Worm (Caenorhabditis elegans): ENCODE measurements around the gene F54B8.4.
A peak's percentile ranks its signal among the peaks of the same experiment; 100 is the strongest.

Gene F54B8.4

ce11 chrV:15815962-15816432 is at the start of gene F54B8.4, which contains the start of gene fbxa-69:
Gene F54B8.4 (plus strand): TSS chrV:15816382.
Gene fbxa-69 (minus strand): TSS chrV:15815971.
- TF ChIP-seq nhr-129 (tag; optimal IDR thresholded peaks at IDR 0.05) (peak; percentile 48), blmp-1 (tag; optimal IDR thresholded peaks at IDR 0.05; ENCODE audit: insufficient read depth) (peak; percentile 40), sma-9 (GFP tag; optimal IDR thresholded peaks at IDR 0.05) (peak; percentile 22), sma-9 (tag; optimal IDR thresholded peaks at IDR 0.05) (no peak), aly-2 (tag; optimal IDR thresholded peaks at IDR 0.05) (no peak)

ce11 chrV:15769072-15769471 is 47.1 kb upstream of the F54B8.4 start, which contains the start of gene F57A10.4:
Gene F57A10.4 (plus strand): TSS chrV:15769438.
- TF ChIP-seq ceh-82 (tag; optimal IDR thresholded peaks at IDR 0.05) = no peak
- no peak for TF ChIP-seq mbf-1 (tag; optimal IDR thresholded peaks at IDR 0.05)
- TF ChIP-seq nhr-77 (tag; optimal IDR thresholded peaks at IDR 0.05) = no peak
- TF ChIP-seq ztf-4 (tag; optimal IDR thresholded peaks at IDR 0.05) = no peak
- no peak for TF ChIP-seq nhr-10 (tag; optimal IDR thresholded peaks at IDR 0.05)
- TF ChIP-seq ceh-16 (tag; optimal IDR thresholded peaks at IDR 0.05) = no peak
- no peak for TF ChIP-seq C34F6.9 (tag; optimal IDR thresholded peaks at IDR 0.05)
- TF ChIP-seq zag-1 (tag; optimal IDR thresholded peaks at IDR 0.05) = no peak
- TF ChIP-seq ztf-1 (GFP tag; conservative IDR thresholded peaks at IDR 0.05) = no peak
- no peak for TF ChIP-seq nhr-23 (tag; optimal IDR thresholded peaks at IDR 0.05)
- no peak for TF ChIP-seq nhr-11 (tag; optimal IDR thresholded peaks at IDR 0.05)
- TF ChIP-seq skn-1 (tag; optimal IDR thresholded peaks at IDR 0.05) = no peak
- TF ChIP-seq nhr-129 (tag; optimal IDR thresholded peaks at IDR 0.05) = no peak
- TF ChIP-seq blmp-1 (tag; optimal IDR thresholded peaks at IDR 0.05; ENCODE audit: insufficient read depth) = no peak
- no peak for TF ChIP-seq fos-1 (tag; optimal IDR thresholded peaks at IDR 0.05)
- no peak for TF ChIP-seq sma-3 (GFP tag; optimal IDR thresholded peaks at IDR 0.05)
- no peak for TF ChIP-seq elt-3 (tag; optimal IDR thresholded peaks at IDR 0.05)
- no peak for TF ChIP-seq nhr-25 (tag; optimal IDR thresholded peaks at IDR 0.05)
- TF ChIP-seq nhr-12 (tag; optimal IDR thresholded peaks at IDR 0.05) = no peak

ce11 chrV:15773141-15773540 is 43.0 kb upstream of the F54B8.4 start, which contains the start of gene nhr-60:
Gene nhr-60 (minus strand): TSS chrV:15773241.
- TF ChIP-seq nhr-237 (tag; optimal IDR thresholded peaks at IDR 0.05) (no peak), nhr-23 (tag; optimal IDR thresholded peaks at IDR 0.05) (no peak), skn-1 (tag; optimal IDR thresholded peaks at IDR 0.05) (no peak), elt-3 (tag; optimal IDR thresholded peaks at IDR 0.05) (no peak), dmd-4 (tag; optimal IDR thresholded peaks at IDR 0.05) (no peak), blmp-1 (tag; optimal IDR thresholded peaks at IDR 0.05; ENCODE audit: insufficient read depth) (no peak), F13H6.1 (tag; optimal IDR thresholded peaks at IDR 0.05) (no peak), C34F6.9 (tag; optimal IDR thresholded peaks at IDR 0.05) (no peak), elt-1 (tag; optimal IDR thresholded peaks at IDR 0.05) (no peak), nhr-129 (tag; optimal IDR thresholded peaks at IDR 0.05) (no peak), unc-55 (GFP tag; optimal IDR thresholded peaks at IDR 0.05) (no peak), ztf-4 (tag; optimal IDR thresholded peaks at IDR 0.05) (no peak), aly-2 (tag; optimal IDR thresholded peaks at IDR 0.05) (no peak)

- TF ChIP-seq sma-9 (GFP tag; optimal IDR thresholded peaks at IDR 0.05) (peak; percentile 29), sma-9 (tag; optimal IDR thresholded peaks at IDR 0.05) (no peak), mdl-1 (tag; optimal IDR thresholded peaks at IDR 0.05) (peak in 1 of 2 experiments; percentile 1), ama-1 (optimal IDR thresholded peaks at IDR 0.05) (no peak), unc-62 (GFP tag; optimal IDR thresholded peaks at IDR 0.05) (no peak), aly-2 (tag; optimal IDR thresholded peaks at IDR 0.05) (no peak), zag-1 (tag; optimal IDR thresholded peaks at IDR 0.05) (no peak), ztf-4 (tag; optimal IDR thresholded peaks at IDR 0.05) (no peak)
These were observed 42.2 kb upstream of the F54B8.4 start for ce11 chrV:15773941-15774340.

ce11 chrV:15776651-15777050 is 39.5 kb upstream of the F54B8.4 start, which contains the start of gene nhr-283:
Gene nhr-283 (minus strand): TSS chrV:15776751.
- TF ChIP-seq Y55F3AM.14 (GFP tag; optimal IDR thresholded peaks at IDR 0.05) (no peak), skn-1 (tag; optimal IDR thresholded peaks at IDR 0.05) (no peak), fos-1 (tag; optimal IDR thresholded peaks at IDR 0.05) (no peak), sma-9 (GFP tag; optimal IDR thresholded peaks at IDR 0.05) (no peak), sma-9 (tag; optimal IDR thresholded peaks at IDR 0.05) (no peak), nhr-129 (tag; optimal IDR thresholded peaks at IDR 0.05) (no peak), lin-39 (tag; optimal IDR thresholded peaks at IDR 0.05) (no peak), ztf-4 (tag; optimal IDR thresholded peaks at IDR 0.05) (no peak), ama-1 (optimal IDR thresholded peaks at IDR 0.05) (no peak), peb-1 (tag; optimal IDR thresholded peaks at IDR 0.05) (no peak), lin-11 (tag; optimal IDR thresholded peaks at IDR 0.05) (no peak), C34F6.9 (tag; optimal IDR thresholded peaks at IDR 0.05) (no peak)
